Worm (Caenorhabditis elegans) whole organism, young adult: Measurements from ENCODE around the gene fbxb-75.
A peak's percentile ranks its signal among the peaks of the same experiment; 100 is the strongest.

ENCODE experiments used
- B0019.2 ChIP-seq: fragments of 200-800 bp; sonication (Bioruptor generic); conservative IDR thresholded peaks from 2 replicates; pipeline ENCODE4 v1.3.6; 2022; ENCODE audit warnings: missing genetic modification reagents, missing genetic modification characterization, missing compliant biosample characterization
- B0035.1 ChIP-seq: sonication (generic microtip); optimal IDR thresholded peaks from 2 replicates; lab custom pipeline; 2016; ENCODE audit warnings: missing genetic modification characterization, mild to moderate bottlenecking, missing compliant biosample characterization, missing genotype, missing genetic modification reagents
- D2030.7 ChIP-seq: fragments of 200-800 bp; sonication (Bioruptor generic); IDR thresholded peaks from 2 replicates; pipeline ENCODE4 v1.3.6; 2022; ENCODE audit warnings: missing genetic modification reagents, missing genetic modification characterization, missing compliant biosample characterization
- F22D6.2 ChIP-seq: sonication (generic microtip); optimal IDR thresholded peaks from 2 replicates; lab custom pipeline; 2016; ENCODE audit warnings: mild to moderate bottlenecking, missing genetic modification characterization, missing compliant biosample characterization
- F23B12.7 ChIP-seq: sonication (generic microtip); optimal IDR thresholded peaks from 2 replicates; lab custom pipeline; 2017; ENCODE audit warnings: missing genetic modification characterization, mild to moderate bottlenecking, missing compliant biosample characterization, antibody characterized with exemption, moderate library complexity; ENCODE audit not compliant: insufficient read depth
- F33H1.4 ChIP-seq: fragments of 200-800 bp; sonication (Bioruptor generic); IDR thresholded peaks from 2 replicates; pipeline ENCODE4 v1.3.6; 2022; ENCODE audit warnings: missing genetic modification reagents, missing genetic modification characterization, missing compliant biosample characterization
- F39B2.1 ChIP-seq: fragments of 200-800 bp; sonication (Bioruptor generic); IDR thresholded peaks from 2 replicates; pipeline ENCODE4 v1.3.6; 2022; ENCODE audit warnings: missing genetic modification reagents, missing genetic modification characterization, missing compliant biosample characterization
- F52B5.7 ChIP-seq: sonication (generic microtip); optimal IDR thresholded peaks from 2 replicates; lab custom pipeline; 2016; ENCODE audit warnings: mild to moderate bottlenecking, missing genetic modification characterization, missing compliant biosample characterization
- K12H6.12 ChIP-seq: fragments of 200-800 bp; sonication (Bioruptor generic); optimal IDR thresholded peaks from 2 replicates; lab custom pipeline; 2018; ENCODE audit warnings: mild to moderate bottlenecking, missing genetic modification characterization, missing compliant biosample characterization
- Y53F4B.3 ChIP-seq: fragments of 200-800 bp; sonication (Bioruptor generic); IDR thresholded peaks from 2 replicates; pipeline ENCODE4 v1.3.6; 2022; ENCODE audit warnings: missing genetic modification reagents, missing genetic modification characterization, missing compliant biosample characterization
- Y56A3A.18 ChIP-seq: fragments of 200-800 bp; sonication (Bioruptor generic); IDR thresholded peaks from 2 replicates; pipeline ENCODE4 v1.3.6; 2022; ENCODE audit warnings: missing genetic modification reagents, missing genetic modification characterization, missing compliant biosample characterization
- Y95B8A.8 ChIP-seq: fragments of 200-800 bp; sonication (Bioruptor generic); IDR thresholded peaks from 2 replicates; pipeline ENCODE4 v1.3.6; 2022; ENCODE audit warnings: missing genetic modification reagents, missing genetic modification characterization, missing compliant biosample characterization
- ZK185.1 ChIP-seq: sonication (generic microtip); optimal IDR thresholded peaks from 2 replicates; lab custom pipeline; 2016; ENCODE audit warnings: mild to moderate bottlenecking, missing genetic modification characterization, missing compliant biosample characterization; ENCODE audit not compliant: poor library complexity, severe bottlenecking
- aptf-2 ChIP-seq: fragments of 200-800 bp; sonication (Bioruptor generic); conservative IDR thresholded peaks from 2 replicates; pipeline ENCODE4 v1.3.6; 2022; ENCODE audit warnings: missing genetic modification reagents, missing genetic modification characterization, missing compliant biosample characterization
- aptf-3 ChIP-seq: fragments of 200-800 bp; sonication (Bioruptor generic); IDR thresholded peaks from 2 replicates; pipeline ENCODE4 v1.3.6; 2022; ENCODE audit warnings: missing genetic modification characterization, missing compliant biosample characterization
- atf-7 ChIP-seq: sonication (generic microtip); optimal IDR thresholded peaks from 2 replicates; lab custom pipeline; 2017; ENCODE audit warnings: mild to moderate bottlenecking, missing genetic modification characterization, missing compliant biosample characterization
- attf-5 ChIP-seq: fragments of 200-800 bp; sonication (Bioruptor generic); optimal IDR thresholded peaks from 2 replicates; lab custom pipeline; 2018; ENCODE audit warnings: mild to moderate bottlenecking, missing genetic modification characterization, missing compliant biosample characterization
- attf-6 ChIP-seq: fragments of 200-800 bp; sonication (Bioruptor generic); IDR thresholded peaks from 2 replicates; pipeline ENCODE4 v1.3.6; 2022; ENCODE audit warnings: missing genetic modification reagents, missing genetic modification characterization, missing compliant biosample characterization
- bed-2 ChIP-seq: fragments of 200-800 bp; sonication (Bioruptor generic); IDR thresholded peaks from 2 replicates; pipeline ENCODE4 v1.3.6; 2022; ENCODE audit warnings: missing genetic modification reagents, missing genetic modification characterization, missing compliant biosample characterization
- cebp-2 ChIP-seq: fragments of 200-800 bp; sonication (Bioruptor generic); IDR thresholded peaks from 2 replicates; pipeline ENCODE4 v1.3.6; 2022; ENCODE audit warnings: missing genetic modification characterization, missing compliant biosample characterization
- ceh-40 ChIP-seq: fragments of 200-800 bp; sonication (Bioruptor generic); IDR thresholded peaks from 2 replicates; pipeline ENCODE4 v1.3.6; 2022; ENCODE audit warnings: missing genetic modification characterization, missing compliant biosample characterization
- efl-1 ChIP-seq: fragments of 150-350 bp; optimal IDR thresholded peaks from 2 replicates; lab custom pipeline; 2014; ENCODE audit warnings: missing biosample characterization, missing genetic modification reagents, missing genetic modification characterization
- egl-44 ChIP-seq: fragments of 200-800 bp; sonication (Bioruptor generic); IDR thresholded peaks from 2 replicates; pipeline ENCODE4 v1.3.6; 2022; ENCODE audit warnings: missing genetic modification reagents, missing genetic modification characterization, missing compliant biosample characterization
- egrh-3 ChIP-seq: fragments of 200-800 bp; sonication (Bioruptor generic); IDR thresholded peaks from 2 replicates; pipeline ENCODE4 v1.3.6; 2022; ENCODE audit warnings: missing genetic modification reagents, missing genetic modification characterization, missing compliant biosample characterization
- him-1 ChIP-seq: sonication (generic microtip); optimal IDR thresholded peaks from 2 replicates; lab custom pipeline; 2016; ENCODE audit warnings: missing genotype, missing genetic modification reagents, missing genetic modification characterization, missing compliant biosample characterization
- hsf-1 ChIP-seq: fragments of 200-800 bp; sonication (Bioruptor generic); IDR thresholded peaks from 2 replicates; pipeline ENCODE4 v1.3.6; 2022; ENCODE audit warnings: missing genetic modification reagents, missing genetic modification characterization, missing compliant biosample characterization
- let-526 ChIP-seq: fragments of 200-800 bp; sonication (Bioruptor generic); IDR thresholded peaks from 2 replicates; pipeline ENCODE4 v1.3.6; 2022; ENCODE audit warnings: missing genetic modification reagents, missing genetic modification characterization, missing compliant biosample characterization
- let-607 ChIP-seq, 2 experiments: fragments of 200-800 bp in 1 of 2; sonication (Bioruptor generic) in 1 of 2; sonication (generic microtip) in 1 of 2; optimal IDR thresholded peaks; 2 replicates each; lab custom pipeline; 2016 to 2018; ENCODE audit warnings: mild to moderate bottlenecking in 2 of 2, missing compliant biosample characterization in 2 of 2, missing genetic modification characterization in 2 of 2, moderate library complexity in 2 of 2, missing genotype in 1 of 2
- lin-26 ChIP-seq: fragments of 200-800 bp; sonication (Bioruptor generic); IDR thresholded peaks from 2 replicates; pipeline ENCODE4 v1.3.6; 2022; ENCODE audit warnings: missing genetic modification reagents, missing genetic modification characterization, missing compliant biosample characterization
- lir-1 ChIP-seq: fragments of 200-800 bp; sonication (Bioruptor generic); conservative IDR thresholded peaks from 2 replicates; pipeline ENCODE4 v1.3.6; 2022; ENCODE audit warnings: missing genetic modification reagents, missing genetic modification characterization, missing compliant biosample characterization
- lsy-27 ChIP-seq: sonication (generic microtip); optimal IDR thresholded peaks from 2 replicates; lab custom pipeline; 2017; ENCODE audit warnings: missing genetic modification characterization, mild to moderate bottlenecking, missing compliant biosample characterization, antibody characterized with exemption, missing genotype, borderline replicate concordance; ENCODE audit not compliant: insufficient read depth
- madf-10 ChIP-seq: sonication (generic microtip); optimal IDR thresholded peaks from 2 replicates; lab custom pipeline; 2016; ENCODE audit warnings: mild to moderate bottlenecking, missing genetic modification characterization, missing compliant biosample characterization
- madf-3 ChIP-seq: fragments of 200-800 bp; sonication (Bioruptor generic); IDR thresholded peaks from 2 replicates; pipeline ENCODE4 v1.3.6; 2022; ENCODE audit warnings: missing genetic modification reagents, missing genetic modification characterization, missing compliant biosample characterization
- madf-6 ChIP-seq: fragments of 200-800 bp; sonication (Bioruptor generic); IDR thresholded peaks from 2 replicates; pipeline ENCODE4 v1.3.6; 2022; ENCODE audit warnings: missing genetic modification reagents, missing genetic modification characterization, missing compliant biosample characterization
- mcd-1 ChIP-seq: fragments of 200-800 bp; sonication (Bioruptor generic); IDR thresholded peaks from 2 replicates; pipeline ENCODE4 v1.3.6; 2022; ENCODE audit warnings: missing genetic modification reagents, missing genetic modification characterization, missing compliant biosample characterization
- nfyb-1 ChIP-seq: fragments of 200-800 bp; sonication (Bioruptor generic); IDR thresholded peaks from 2 replicates; pipeline ENCODE4 v1.3.6; 2022; ENCODE audit warnings: missing genetic modification reagents, missing genetic modification characterization, missing compliant biosample characterization
- nhr-27 ChIP-seq: fragments of 200-800 bp; sonication (Bioruptor generic); optimal IDR thresholded peaks from 2 replicates; lab custom pipeline; 2018; ENCODE audit warnings: mild to moderate bottlenecking, missing genetic modification characterization, moderate library complexity, missing compliant biosample characterization
- nhr-90 ChIP-seq: sonication (generic microtip); optimal IDR thresholded peaks from 2 replicates; lab custom pipeline; 2016; ENCODE audit warnings: missing genotype, mild to moderate bottlenecking, missing genetic modification characterization, missing compliant biosample characterization
- pbrm-1 ChIP-seq: fragments of 200-800 bp; sonication (Bioruptor generic); IDR thresholded peaks from 2 replicates; pipeline ENCODE4 v1.3.6; 2022; ENCODE audit warnings: missing genetic modification reagents, missing genetic modification characterization, missing compliant biosample characterization
- rcor-1 ChIP-seq: fragments of 200-800 bp; sonication (Bioruptor generic); IDR thresholded peaks from 2 replicates; pipeline ENCODE4 v1.3.6; 2022; ENCODE audit warnings: missing genetic modification reagents, missing genetic modification characterization, missing compliant biosample characterization
- sdz-38 ChIP-seq: sonication (generic microtip); optimal IDR thresholded peaks from 2 replicates; lab custom pipeline; 2016; ENCODE audit warnings: missing genotype, missing genetic modification characterization, missing compliant biosample characterization
- sea-2 ChIP-seq: fragments of 200-800 bp; sonication (Bioruptor generic); IDR thresholded peaks from 2 replicates; pipeline ENCODE4 v1.3.6; 2022; ENCODE audit warnings: missing genetic modification characterization, missing compliant biosample characterization
- tbp1 ChIP-seq: fragments of 200-800 bp; sonication (Bioruptor generic); optimal IDR thresholded peaks from 2 replicates; lab custom pipeline; 2018; ENCODE audit warnings: mild to moderate bottlenecking, missing genetic modification characterization, missing compliant biosample characterization
- tbx-9 ChIP-seq: sonication (generic microtip); optimal IDR thresholded peaks from 2 replicates; lab custom pipeline; 2016; ENCODE audit warnings: borderline replicate concordance, missing genetic modification characterization, inconsistent platforms, missing compliant biosample characterization
- unc-62 ChIP-seq: fragments of 150-350 bp; optimal IDR thresholded peaks from 2 replicates; lab custom pipeline; 2014; ENCODE audit warnings: missing biosample characterization, missing genetic modification reagents, missing genetic modification characterization
- zfh-2 ChIP-seq: fragments of 200-800 bp; sonication (Bioruptor generic); conservative IDR thresholded peaks from 2 replicates; pipeline ENCODE4 v1.3.6; 2022; ENCODE audit warnings: missing genetic modification reagents, missing genetic modification characterization, missing compliant biosample characterization
- zim-3 ChIP-seq: sonication (generic microtip); optimal IDR thresholded peaks from 2 replicates; lab custom pipeline; 2017; ENCODE audit warnings: mild to moderate bottlenecking, missing genetic modification characterization, moderate library complexity, missing compliant biosample characterization
- ztf-22 ChIP-seq: fragments of 200-800 bp; sonication (Bioruptor generic); optimal IDR thresholded peaks from 2 replicates; lab custom pipeline; 2018; ENCODE audit warnings: mild to moderate bottlenecking, missing genetic modification characterization, moderate library complexity, missing compliant biosample characterization
- ztf-26 ChIP-seq: sonication (generic microtip); optimal IDR thresholded peaks from 2 replicates; lab custom pipeline; 2017; ENCODE audit warnings: missing genetic modification characterization, missing compliant biosample characterization

The fbxb-75 gene

DNA sequence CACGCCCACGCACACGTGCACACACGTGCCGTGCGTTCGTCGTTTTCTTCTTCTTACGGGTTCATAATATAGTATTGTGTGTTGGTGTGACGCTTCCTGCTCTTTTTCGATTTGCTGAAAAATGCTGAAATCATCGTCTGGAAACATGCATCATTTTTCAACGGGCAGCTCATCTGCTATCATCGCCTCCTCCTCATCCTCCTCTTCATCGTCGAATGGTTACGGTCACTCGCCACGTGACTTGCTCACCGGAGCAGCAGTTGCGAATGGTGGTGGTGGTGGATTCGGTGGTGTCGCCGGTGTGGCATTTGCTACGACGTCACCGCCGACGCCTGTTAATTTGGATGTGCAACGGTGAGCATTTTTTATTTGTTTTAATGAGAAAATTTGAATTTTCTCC lies 32.3 kb downstream of the fbxb-75 start (continued):
- no peak for TF ChIP-seq Y53F4B.3
- no peak for TF ChIP-seq F23B12.7 (tag; lab: Kevin White, UChicago)
- TF ChIP-seq Y56A3A.18 (GFP tag; lab: Robert Waterston, UW) = no peak
- TF ChIP-seq let-607 (tag; optimal IDR thresholded peaks at IDR 0.05; lab: Kevin White, UChicago) = no peak
- peak; percentile 10 for TF ChIP-seq attf-5 (GFP tag; lab: Kevin White, UChicago)
- peak; percentile 20 for TF ChIP-seq ztf-26 (tag; lab: Kevin White, UChicago)
- TF ChIP-seq aptf-2 = no peak
- TF ChIP-seq zfh-2 = peak; percentile 58; the same call in 1 of the 2 replicates
- 0 out of 2 replicates have a peak, but pooled peaks have one; percentile 51 for TF ChIP-seq egl-44
- TF ChIP-seq efl-1 (GFP tag; lab: Kevin White, UChicago) = no peak
- TF ChIP-seq nhr-90 (tag; lab: Kevin White, UChicago) = no peak
- no peak for TF ChIP-seq madf-10 (tag; lab: Kevin White, UChicago)
- no peak for TF ChIP-seq tbx-9 (tag; lab: Kevin White, UChicago)
- TF ChIP-seq B0019.2 (GFP tag; lab: Robert Waterston, UW) = no peak
- TF ChIP-seq atf-7 (tag; lab: Kevin White, UChicago) = no peak
- TF ChIP-seq zim-3 = no peak
- TF ChIP-seq F33H1.4 (GFP tag; lab: Robert Waterston, UW) = no peak
- TF ChIP-seq tbp1 (GFP tag; lab: Kevin White, UChicago) = peak; percentile 6
- no peak for TF ChIP-seq D2030.7
- no peak for TF ChIP-seq him-1 (tag; lab: Kevin White, UChicago)
- TF ChIP-seq F52B5.7 (tag; lab: Kevin White, UChicago) = no peak
- no peak for TF ChIP-seq F39B2.1 (GFP tag; lab: Robert Waterston, UW)
- no peak for TF ChIP-seq sdz-38 (tag; lab: Kevin White, UChicago)
- no peak for TF ChIP-seq madf-6
- 0 out of 2 replicates have a peak, but pooled peaks have one; percentile 12 for TF ChIP-seq madf-3 (GFP tag; lab: Robert Waterston, UW)
- no peak for TF ChIP-seq aptf-3 (GFP tag; lab: Robert Waterston, UW)
- no peak for TF ChIP-seq F22D6.2 (tag; lab: Kevin White, UChicago)
- no peak for TF ChIP-seq cebp-2 (GFP tag; lab: Robert Waterston, UW)
- no peak; the same call in 1 of the 2 replicates for TF ChIP-seq mcd-1
- no peak for TF ChIP-seq ceh-40 (GFP tag; lab: Robert Waterston, UW)
- no peak for TF ChIP-seq unc-62 (GFP tag; lab: Kevin White, UChicago)
- TF ChIP-seq lin-26 = no peak
- no peak for TF ChIP-seq ZK185.1 (tag; lab: Kevin White, UChicago)
- no peak for TF ChIP-seq nhr-27 (tag; lab: Kevin White, UChicago)
- no peak for TF ChIP-seq sea-2 (GFP tag; lab: Robert Waterston, UW)
- TF ChIP-seq egrh-3 (GFP tag; lab: Robert Waterston, UW) = no peak
- no peak for TF ChIP-seq lir-1 (GFP tag; lab: Robert Waterston, UW)
- no peak for TF ChIP-seq B0035.1
- TF ChIP-seq attf-6 (GFP tag; lab: Robert Waterston, UW) = no peak
- no peak for TF ChIP-seq pbrm-1 (GFP tag; lab: Robert Waterston, UW)
- no peak for TF ChIP-seq lsy-27 (tag; lab: Kevin White, UChicago)
- TF ChIP-seq rcor-1 (GFP tag; lab: Robert Waterston, UW) = no peak
- TF ChIP-seq Y95B8A.8 (GFP tag; lab: Robert Waterston, UW) = 0 out of 2 replicates have a peak, but pooled peaks have one; percentile 20
- TF ChIP-seq hsf-1 (GFP tag; lab: Robert Waterston, UW) = no peak
- TF ChIP-seq ztf-22 (GFP tag; lab: Kevin White, UChicago) = peak; percentile 5
- TF ChIP-seq bed-2 (GFP tag; lab: Robert Waterston, UW) = no peak
- no peak for TF ChIP-seq K12H6.12 (tag; lab: Kevin White, UChicago)
- no peak for TF ChIP-seq let-526 (GFP tag; lab: Robert Waterston, UW)
- TF ChIP-seq nfyb-1 (GFP tag; lab: Robert Waterston, UW) = no peak
